Worm (Caenorhabditis elegans) whole organism, L4 larva: ENCODE data around the gene srw-39.

Source experiments
- R02D3.7 ChIP-seq: fragments of 150-350 bp; sonication (generic microtip); optimal IDR thresholded peaks from 3 replicates; lab custom pipeline; 2014; ENCODE audit warnings: missing biosample characterization, missing genetic modification characterization
- ZK546.5 ChIP-seq, 2 experiments: sonication (generic microtip); optimal IDR thresholded peaks; 2 replicates each; lab custom pipeline; 2017; ENCODE audit warnings: missing biosample characterization in 2 of 2, missing genetic modification characterization in 2 of 2
- aly-2 ChIP-seq: sonication (generic microtip); optimal IDR thresholded peaks from 2 replicates; lab custom pipeline; 2018; ENCODE audit warnings: missing biosample characterization, missing genetic modification characterization
- lsy-2 ChIP-seq, 2 experiments: fragments of 150-350 bp in 1 of 2; sonication (generic microtip) in 1 of 2; optimal IDR thresholded peaks; 2 replicates each; lab custom pipeline; 2014 to 2017; ENCODE audit warnings: missing biosample characterization in 2 of 2, missing genetic modification characterization in 2 of 2
- mdt-29 ChIP-seq: fragments of 200-800 bp; sonication (Bioruptor generic); IDR thresholded peaks from 2 replicates; pipeline ENCODE4 v1.3.6; 2022; ENCODE audit warnings: missing genetic modification reagents, missing genetic modification characterization, missing compliant biosample characterization
- mep-1 ChIP-seq: fragments of 150-350 bp; sonication (generic microtip); optimal IDR thresholded peaks from 3 replicates; lab custom pipeline; 2014; ENCODE audit warnings: missing biosample characterization, missing genetic modification characterization
- nhr-11 ChIP-seq: fragments of 150-350 bp; optimal IDR thresholded peaks from 2 replicates; lab custom pipeline; 2014; ENCODE audit warnings: missing biosample characterization, missing genetic modification characterization
- nhr-48 ChIP-seq: sonication (generic microtip); optimal IDR thresholded peaks from 2 replicates; lab custom pipeline; 2016; ENCODE audit warnings: mild to moderate bottlenecking, missing genetic modification characterization, missing compliant biosample characterization
- nhr-6 ChIP-seq: fragments of 150-350 bp; optimal IDR thresholded peaks from 2 replicates; lab custom pipeline; 2014; ENCODE audit warnings: missing biosample characterization, missing genetic modification characterization
- nhr-77 ChIP-seq: fragments of 150-350 bp; optimal IDR thresholded peaks from 2 replicates; lab custom pipeline; 2014; ENCODE audit warnings: missing biosample characterization, missing genetic modification characterization
- unc-39 ChIP-seq: sonication (generic microtip); optimal IDR thresholded peaks from 2 replicates; lab custom pipeline; 2017; ENCODE audit warnings: missing biosample characterization, missing genetic modification characterization

ce11 chrV:20164059-20164892, 7.6 kb downstream of the srw-39 start, which contains the start of gene F19B2.5:
- no peak for TF ChIP-seq ZK546.5 (tag; optimal IDR thresholded peaks at IDR 0.05; lab: Kevin White, UChicago)
- TF ChIP-seq nhr-77 (tag; lab: Kevin White, UChicago), result peak; percentile 49
- TF ChIP-seq nhr-48 (tag; lab: Kevin White, UChicago), result peak; percentile 79
- peak; percentile 25 for TF ChIP-seq nhr-6
- no peak for TF ChIP-seq R02D3.7
- TF ChIP-seq mdt-29 (GFP tag; lab: Robert Waterston, UW), result peak; percentile 100
- no peak for TF ChIP-seq aly-2 (tag; lab: Kevin White, UChicago)
- TF ChIP-seq nhr-11, result no peak
- TF ChIP-seq lsy-2 (tag; optimal IDR thresholded peaks at IDR 0.05; lab: Kevin White, UChicago), result peak in 1 of 2 experiments; percentile 53
- TF ChIP-seq unc-39 (tag; lab: Kevin White, UChicago), result no peak
- peak; percentile 6 for TF ChIP-seq mep-1 (tag; lab: Kevin White, UChicago)
